Worm (Caenorhabditis elegans): ENCODE data around the gene F54F7.2.

DNA sequence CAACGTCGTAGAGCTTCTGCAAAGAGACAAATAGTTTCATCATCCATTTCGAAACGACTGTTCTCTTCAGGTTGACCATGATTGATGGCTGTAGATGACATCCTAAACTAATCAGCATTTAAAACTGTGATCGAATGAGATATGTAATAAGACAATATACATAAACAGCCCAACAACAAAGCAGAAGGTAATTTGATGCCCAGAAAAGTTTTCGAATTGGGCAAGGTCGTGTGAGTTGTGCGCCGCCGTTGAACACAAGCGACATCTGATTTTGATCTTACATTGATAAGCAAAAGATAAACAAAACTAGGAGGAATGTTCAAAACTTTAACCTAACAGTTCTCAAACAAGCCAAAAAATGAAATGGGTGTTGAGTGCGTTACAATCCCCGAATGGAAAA lies 42.1 kb downstream of the F54F7.2 start, which contains the start of gene Y62H9A.7:
- TF ChIP-seq fkh-10 (GFP tag; optimal IDR thresholded peaks at IDR 0.05) (no peak), sox-4 (tag; optimal IDR thresholded peaks at IDR 0.05) (no peak), nhr-232 (tag; optimal IDR thresholded peaks at IDR 0.05) (no peak), sox-2 (GFP tag; IDR thresholded peaks at IDR 0.05) (no peak), sdc-2 (tag; optimal IDR thresholded peaks at IDR 0.05) (no peak), hlh-30 (tag; optimal IDR thresholded peaks at IDR 0.05; ENCODE audit: insufficient read depth) (no peak), syd-9 (tag; optimal IDR thresholded peaks at IDR 0.05) (no peak), elt-4 (tag; optimal IDR thresholded peaks at IDR 0.05) (no peak), hlh-13 (GFP tag; optimal IDR thresholded peaks at IDR 0.05) (no peak), unc-3 (GFP tag; conservative IDR thresholded peaks at IDR 0.05) (no peak), unc-3 (tag; optimal IDR thresholded peaks at IDR 0.05) (no peak), elt-2 (tag; optimal IDR thresholded peaks at IDR 0.05) (no peak), ahr-1 (tag; optimal IDR thresholded peaks at IDR 0.05) (no peak), pqm-1 (tag; optimal IDR thresholded peaks at IDR 0.05) (no peak), pha-4 (tag; optimal IDR thresholded peaks at IDR 0.05) (no peak)

All from whole organism, late embryonic.